Worm (Caenorhabditis elegans) whole organism, L4 larva: ENCODE data around the gene cwp-1.

Experiments
- F10B5.3 ChIP-seq: sonication (generic microtip); optimal IDR thresholded peaks from 2 replicates; lab custom pipeline; 2016; ENCODE audit warnings: mild to moderate bottlenecking, missing genetic modification characterization, missing compliant biosample characterization
- F26F4.8 ChIP-seq: fragments of 200-800 bp; sonication (Bioruptor generic); conservative IDR thresholded peaks from 2 replicates; pipeline ENCODE4 v1.3.6; 2022; ENCODE audit warnings: missing genetic modification characterization, missing compliant biosample characterization
- F49E8.2 ChIP-seq: sonication (generic microtip); optimal IDR thresholded peaks from 2 replicates; lab custom pipeline; 2016; ENCODE audit warnings: missing compliant biosample characterization, mild to moderate bottlenecking, missing genetic modification characterization, borderline replicate concordance
- T20F7.1 ChIP-seq: fragments of 200-800 bp; sonication (Bioruptor generic); optimal IDR thresholded peaks from 2 replicates; lab custom pipeline; 2018; ENCODE audit warnings: mild to moderate bottlenecking, missing genetic modification characterization, missing compliant biosample characterization
- Y48G9A.11 ChIP-seq: fragments of 200-800 bp; sonication (Bioruptor generic); IDR thresholded peaks from 2 replicates; pipeline ENCODE4 v1.3.6; 2022; ENCODE audit warnings: missing genetic modification reagents, missing genetic modification characterization, missing compliant biosample characterization
- Y5F2A.4 ChIP-seq: fragments of 200-800 bp; sonication (Bioruptor generic); optimal IDR thresholded peaks from 2 replicates; lab custom pipeline; 2018; ENCODE audit warnings: mild to moderate bottlenecking, missing genetic modification characterization, missing compliant biosample characterization
- Y75B8A.6 ChIP-seq: fragments of 200-800 bp; sonication (Bioruptor generic); IDR thresholded peaks from 2 replicates; pipeline ENCODE4 v1.3.6; 2022; ENCODE audit warnings: missing genetic modification reagents, missing genetic modification characterization, missing compliant biosample characterization
- ama-1 ChIP-seq: fragments of 150-350 bp; optimal IDR thresholded peaks from 2 replicates; lab custom pipeline; 2014; ENCODE audit warnings: inconsistent platforms, mixed read lengths
- arid-1 ChIP-seq: fragments of 200-800 bp; sonication (Bioruptor generic); conservative IDR thresholded peaks from 2 replicates; pipeline ENCODE4 v1.3.6; 2022; ENCODE audit warnings: missing genetic modification reagents, missing genetic modification characterization, missing compliant biosample characterization
- ceh-28 ChIP-seq: fragments of 150-350 bp; optimal IDR thresholded peaks from 2 replicates; lab custom pipeline; 2014; ENCODE audit warnings: missing biosample characterization, missing genetic modification reagents, missing genetic modification characterization
- ceh-32 ChIP-seq: sonication (generic microtip); optimal IDR thresholded peaks from 2 replicates; lab custom pipeline; 2016; ENCODE audit warnings: mild to moderate bottlenecking, missing genetic modification characterization, missing compliant biosample characterization; ENCODE audit not compliant: poor library complexity
- ceh-44 ChIP-seq: fragments of 200-800 bp; sonication (Bioruptor generic); IDR thresholded peaks from 2 replicates; pipeline ENCODE4 v1.3.6; 2022; ENCODE audit warnings: missing genetic modification reagents, missing genetic modification characterization, missing compliant biosample characterization
- ceh-62 ChIP-seq: sonication (generic microtip); optimal IDR thresholded peaks from 2 replicates; lab custom pipeline; 2017; ENCODE audit warnings: missing biosample characterization, missing genetic modification characterization
- cey-2 ChIP-seq: sonication (generic microtip); optimal IDR thresholded peaks from 3 replicates; lab custom pipeline; 2017; ENCODE audit warnings: missing genetic modification characterization, mild to moderate bottlenecking, missing compliant biosample characterization, antibody characterized with exemption, borderline replicate concordance; ENCODE audit not compliant: insufficient read depth
- daf-19 ChIP-seq: fragments of 200-800 bp; sonication (Bioruptor generic); conservative IDR thresholded peaks from 2 replicates; pipeline ENCODE4 v1.3.6; 2022; ENCODE audit warnings: missing genetic modification characterization, missing compliant biosample characterization
- dmd-8 ChIP-seq: fragments of 200-800 bp; sonication (Bioruptor generic); IDR thresholded peaks from 2 replicates; pipeline ENCODE4 v1.3.6; 2022; ENCODE audit warnings: missing genetic modification characterization, missing compliant biosample characterization
- dve-1 ChIP-seq: sonication (generic microtip); optimal IDR thresholded peaks from 2 replicates; lab custom pipeline; 2017; ENCODE audit warnings: antibody characterized with exemption, mild to moderate bottlenecking, missing genetic modification characterization, missing compliant biosample characterization; ENCODE audit not compliant: insufficient read depth
- gei-8 ChIP-seq: fragments of 200-800 bp; sonication (Bioruptor generic); optimal IDR thresholded peaks from 2 replicates; lab custom pipeline; 2018; ENCODE audit warnings: mild to moderate bottlenecking, missing genetic modification characterization, missing compliant biosample characterization
- hlh-30 ChIP-seq: sonication (generic microtip); optimal IDR thresholded peaks from 2 replicates; lab custom pipeline; 2017; ENCODE audit warnings: antibody characterized with exemption, mild to moderate bottlenecking, missing genetic modification characterization, missing compliant biosample characterization; ENCODE audit not compliant: insufficient read depth
- lin-15B ChIP-seq: fragments of 150-350 bp; sonication (generic microtip); optimal IDR thresholded peaks from 3 replicates; lab custom pipeline; 2014; ENCODE audit warnings: missing biosample characterization, missing genetic modification characterization
- lin-39 ChIP-seq: fragments of 150-350 bp; optimal IDR thresholded peaks from 2 replicates; lab custom pipeline; 2014; ENCODE audit warnings: missing biosample characterization, missing genetic modification reagents, missing genetic modification characterization
- madf-5 ChIP-seq, 2 experiments: fragments of 200-800 bp; sonication (Bioruptor generic); IDR thresholded peaks; 2 replicates each; pipeline ENCODE4 v1.3.6; 2022; ENCODE audit warnings: missing compliant biosample characterization in 2 of 2, missing genetic modification characterization in 2 of 2
- madf-9 ChIP-seq: fragments of 200-800 bp; sonication (Bioruptor generic); conservative IDR thresholded peaks from 2 replicates; pipeline ENCODE4 v1.3.6; 2022; ENCODE audit warnings: missing genetic modification reagents, missing genetic modification characterization, missing compliant biosample characterization
- mdl-1 ChIP-seq, 2 experiments: fragments of 150-350 bp in 1 of 2; sonication (generic microtip) in 1 of 2; optimal IDR thresholded peaks; 2 replicates each; lab custom pipeline; 2014 to 2017; ENCODE audit warnings: missing biosample characterization in 2 of 2, missing genetic modification characterization in 2 of 2
- mes-2 ChIP-seq: sonication (generic microtip); optimal IDR thresholded peaks from 2 replicates; lab custom pipeline; 2016; ENCODE audit warnings: missing genotype, mild to moderate bottlenecking, missing genetic modification characterization, missing compliant biosample characterization; ENCODE audit not compliant: poor library complexity, severe bottlenecking
- nhr-10 ChIP-seq: fragments of 150-350 bp; optimal IDR thresholded peaks from 2 replicates; lab custom pipeline; 2014; ENCODE audit warnings: missing biosample characterization, missing genetic modification characterization
- nhr-11 ChIP-seq: fragments of 150-350 bp; optimal IDR thresholded peaks from 2 replicates; lab custom pipeline; 2014; ENCODE audit warnings: missing biosample characterization, missing genetic modification characterization
- nhr-237 ChIP-seq: sonication (generic microtip); optimal IDR thresholded peaks from 2 replicates; lab custom pipeline; 2017; ENCODE audit warnings: missing biosample characterization, missing genetic modification characterization
- nhr-48 ChIP-seq: sonication (generic microtip); optimal IDR thresholded peaks from 2 replicates; lab custom pipeline; 2016; ENCODE audit warnings: mild to moderate bottlenecking, missing genetic modification characterization, missing compliant biosample characterization
- nhr-77 ChIP-seq: fragments of 150-350 bp; optimal IDR thresholded peaks from 2 replicates; lab custom pipeline; 2014; ENCODE audit warnings: missing biosample characterization, missing genetic modification characterization
- pqm-1 ChIP-seq: sonication (generic microtip); optimal IDR thresholded peaks from 2 replicates; lab custom pipeline; 2017; ENCODE audit warnings: missing biosample characterization, missing genetic modification characterization
- rbr-2 ChIP-seq: sonication (generic microtip); optimal IDR thresholded peaks from 2 replicates; lab custom pipeline; 2016; ENCODE audit warnings: missing genotype, missing genetic modification characterization, missing compliant biosample characterization
- saeg-2 ChIP-seq: fragments of 200-800 bp; sonication (Bioruptor generic); IDR thresholded peaks from 2 replicates; pipeline ENCODE4 v1.3.6; 2022; ENCODE audit warnings: missing genetic modification reagents, missing genetic modification characterization, missing compliant biosample characterization
- skn-1 ChIP-seq: fragments of 150-350 bp; optimal IDR thresholded peaks from 2 replicates; lab custom pipeline; 2014; ENCODE audit warnings: missing biosample characterization, missing genetic modification characterization
- spr-3 ChIP-seq: fragments of 200-800 bp; sonication (Bioruptor generic); optimal IDR thresholded peaks from 2 replicates; lab custom pipeline; 2018; ENCODE audit warnings: mild to moderate bottlenecking, missing genetic modification characterization, missing compliant biosample characterization
- unc-39 ChIP-seq: sonication (generic microtip); optimal IDR thresholded peaks from 2 replicates; lab custom pipeline; 2017; ENCODE audit warnings: missing biosample characterization, missing genetic modification characterization
- unc-62 ChIP-seq, 3 experiments: fragments of 150-350 bp in 1 of 3; sonication (generic microtip); optimal IDR thresholded peaks in 2 of 3; peaks in 1 of 3; 1 replicate in 1 of 3; 2 replicates in 2 of 3; lab custom pipeline; 2014 to 2017; ENCODE audit warnings: missing biosample characterization in 3 of 3, missing genetic modification characterization in 3 of 3, missing genetic modification reagents in 3 of 3, missing genotype in 1 of 3
- zag-1 ChIP-seq: fragments of 150-350 bp; optimal IDR thresholded peaks from 2 replicates; lab custom pipeline; 2014; ENCODE audit warnings: missing biosample characterization, missing genetic modification characterization
- zip-11 ChIP-seq: fragments of 200-800 bp; sonication (Bioruptor generic); IDR thresholded peaks from 2 replicates; pipeline ENCODE4 v1.3.6; 2022; ENCODE audit warnings: missing genetic modification characterization, missing compliant biosample characterization
- zip-2 ChIP-seq: fragments of 150-350 bp; optimal IDR thresholded peaks from 2 replicates; lab custom pipeline; 2014; ENCODE audit warnings: missing biosample characterization, missing genetic modification characterization
- ztf-11 ChIP-seq: fragments of 150-350 bp; optimal IDR thresholded peaks from 2 replicates; lab custom pipeline; 2014; ENCODE audit warnings: missing biosample characterization, missing genetic modification characterization
- ztf-7 ChIP-seq: fragments of 150-350 bp; optimal IDR thresholded peaks from 2 replicates; lab custom pipeline; 2014; ENCODE audit warnings: missing biosample characterization, missing genetic modification characterization

Gene cwp-1

DNA sequence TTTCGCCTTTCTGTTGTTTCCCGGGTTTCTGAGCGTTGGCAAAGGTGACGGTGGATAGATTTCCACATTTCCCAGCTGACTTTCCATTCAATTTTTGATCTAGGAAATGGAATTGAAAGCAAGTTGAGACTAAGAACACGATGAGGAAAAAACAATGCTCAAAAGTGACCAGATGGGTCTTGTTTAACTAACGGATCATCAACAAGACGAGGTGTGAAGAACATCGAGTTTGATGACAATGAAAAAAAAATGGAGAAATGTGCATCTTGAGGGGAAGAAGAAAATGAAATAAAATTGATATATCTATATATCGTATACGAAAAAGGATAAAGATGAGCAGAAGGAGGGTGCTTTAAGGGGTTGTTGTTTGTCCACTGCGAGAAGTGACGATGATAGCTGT, 36.5 kb upstream of the cwp-1 start, which contains the start of gene T19H12.6:
Gene T19H12.6, minus strand, starts transcription at position 101 of the 400 bp plus-strand sequence.
- TF ChIP-seq nhr-48 (tag; lab: Kevin White, UChicago) (no peak), Y48G9A.11 (GFP tag; lab: Robert Waterston, UW) (no peak), T20F7.1 (no peak), unc-39 (tag; lab: Kevin White, UChicago) (no peak), F49E8.2 (tag; lab: Kevin White, UChicago) (no peak), daf-19 (no peak), ama-1 (lab: Kevin White, UChicago) (no peak), mes-2 (tag; lab: Kevin White, UChicago) (no peak), skn-1 (no peak), dve-1 (tag; lab: Kevin White, UChicago) (no peak), ztf-7 (no peak), nhr-77 (tag; lab: Kevin White, UChicago) (no peak), lin-15B (tag; lab: Kevin White, UChicago) (no peak), unc-62 (GFP tag; optimal IDR thresholded peaks at IDR 0.05 in 1 of 2; lab: Kevin White, UChicago) (no peak), unc-62 (tag; optimal IDR thresholded peaks at IDR 0.05; lab: Kevin White, UChicago) (no peak), nhr-237 (tag; lab: Kevin White, UChicago) (no peak), lin-39 (tag; lab: Kevin White, UChicago) (no peak)

DNA sequence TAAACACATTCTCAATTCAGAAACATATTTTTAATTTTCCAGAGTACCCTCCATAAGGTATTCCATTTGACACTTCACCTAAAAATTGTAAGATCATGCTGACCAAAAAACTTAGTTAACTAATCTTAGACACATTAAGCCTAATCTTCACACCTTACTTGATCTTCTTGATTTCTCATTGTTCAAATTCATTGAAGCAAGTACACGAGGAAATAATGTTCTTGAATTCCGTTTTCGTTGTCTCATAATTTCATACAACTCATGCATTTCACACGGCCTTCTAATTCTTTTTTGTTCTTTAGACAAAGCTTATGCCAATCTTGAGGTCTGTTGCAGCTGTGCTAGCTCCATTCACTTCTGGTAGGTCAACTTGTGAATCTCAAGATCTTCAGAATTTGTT, 30.9 kb upstream of the cwp-1 start, which contains the start of gene srd-33:
Gene srd-33, plus strand, starts transcription at position 301 of the 400 bp plus-strand sequence.
- TF ChIP-seq madf-5 (GFP tag; IDR thresholded peaks at IDR 0.05; lab: Robert Waterston, UW): no peak
- TF ChIP-seq dmd-8 (GFP tag; lab: Robert Waterston, UW): no peak
- no peak for TF ChIP-seq zip-11 (GFP tag; lab: Robert Waterston, UW)
- TF ChIP-seq F26F4.8: no peak
- no peak for TF ChIP-seq hlh-30 (tag; lab: Kevin White, UChicago)
- TF ChIP-seq rbr-2 (tag; lab: Kevin White, UChicago): no peak
- TF ChIP-seq nhr-10: no peak
- TF ChIP-seq T20F7.1: no peak
- no peak for TF ChIP-seq Y48G9A.11 (GFP tag; lab: Robert Waterston, UW)
- TF ChIP-seq spr-3 (GFP tag; lab: Kevin White, UChicago): no peak
- TF ChIP-seq ceh-32: no peak

DNA sequence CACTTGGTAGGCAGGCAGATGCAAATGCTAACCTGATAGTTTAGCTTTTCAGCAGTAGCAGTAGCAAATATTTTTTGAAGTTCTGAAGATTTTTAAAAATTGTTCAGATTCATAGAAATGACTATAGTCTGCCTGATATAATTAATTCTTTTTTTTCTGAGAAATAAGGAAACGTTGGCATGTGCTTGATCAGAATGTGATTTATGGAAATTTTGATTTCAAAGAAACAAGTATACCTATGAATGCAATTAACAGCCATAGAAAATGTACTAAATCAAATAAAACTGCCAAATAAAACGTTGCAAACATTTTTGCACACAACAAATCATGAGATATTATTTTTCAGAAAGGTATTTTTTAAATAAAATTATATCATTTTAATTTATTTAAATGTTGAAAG, 29.5 kb upstream of the cwp-1 start:
- TF ChIP-seq mdl-1 (tag; optimal IDR thresholded peaks at IDR 0.05; lab: Kevin White, UChicago) (no peak), saeg-2 (GFP tag; lab: Robert Waterston, UW) (no peak), ama-1 (lab: Kevin White, UChicago) (no peak), mes-2 (tag; lab: Kevin White, UChicago) (no peak), spr-3 (GFP tag; lab: Kevin White, UChicago) (no peak), cey-2 (no peak), pqm-1 (no peak), nhr-11 (tag; lab: Kevin White, UChicago) (no peak), ceh-28 (tag; lab: Kevin White, UChicago) (no peak), madf-5 (GFP tag; IDR thresholded peaks at IDR 0.05; lab: Robert Waterston, UW) (no peak), gei-8 (GFP tag; lab: Kevin White, UChicago) (no peak), zag-1 (tag; lab: Kevin White, UChicago) (no peak)

DNA sequence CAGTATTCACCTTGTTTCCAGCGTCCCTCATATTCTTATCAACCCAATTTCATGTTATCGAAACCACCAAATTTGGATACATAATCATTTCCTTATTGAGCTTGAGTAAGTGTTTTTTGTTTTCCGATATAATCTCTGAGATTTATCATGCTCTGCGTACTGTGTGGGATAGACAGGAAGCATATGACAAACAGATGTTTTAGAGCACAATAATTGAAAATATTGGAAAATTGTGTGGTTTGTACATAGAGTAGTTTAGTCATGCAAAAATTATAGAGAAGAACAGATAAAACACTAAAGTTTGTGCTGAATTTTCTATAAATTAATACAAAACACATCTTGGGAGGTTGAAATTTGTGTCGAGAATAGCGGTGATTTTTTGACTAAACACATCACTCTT, 27.6 kb upstream of the cwp-1 start:
- TF ChIP-seq zip-2 (tag; lab: Kevin White, UChicago) (no peak), madf-9 (GFP tag; lab: Robert Waterston, UW) (no peak), F26F4.8 (no peak), ceh-44 (GFP tag; lab: Robert Waterston, UW) (no peak), Y75B8A.6 (GFP tag; lab: Robert Waterston, UW) (no peak), daf-19 (no peak), F10B5.3 (no peak), nhr-48 (tag; lab: Kevin White, UChicago) (no peak), madf-5 (GFP tag; IDR thresholded peaks at IDR 0.05; lab: Robert Waterston, UW) (no peak), ceh-62 (tag; lab: Kevin White, UChicago) (no peak), Y5F2A.4 (GFP tag; lab: Kevin White, UChicago) (no peak), arid-1 (GFP tag; lab: Robert Waterston, UW) (no peak), cey-2 (no peak), nhr-10 (no peak), ztf-11 (tag; lab: Kevin White, UChicago) (no peak)
